Worm (Caenorhabditis elegans): ENCODE data around the gene srh-258.

- TF ChIP-seq flt-1 (GFP tag; IDR thresholded peaks at IDR 0.05), result no peak
- TF ChIP-seq med-1 (GFP tag; optimal IDR thresholded peaks at IDR 0.05; ENCODE audit: insufficient read depth), result no peak
- TF ChIP-seq klf-2 (GFP tag; conservative IDR thresholded peaks at IDR 0.05), result no peak
- TF ChIP-seq ztf-29 (GFP tag; IDR thresholded peaks at IDR 0.05), result no peak
- TF ChIP-seq cog-1 (tag; optimal IDR thresholded peaks at IDR 0.05), result no peak
- TF ChIP-seq ztf-23 (GFP tag; IDR thresholded peaks at IDR 0.05), result no peak
- no peak for TF ChIP-seq tab-1 (GFP tag; IDR thresholded peaks at IDR 0.05)
- TF ChIP-seq ref-1 (GFP tag; conservative IDR thresholded peaks at IDR 0.05), result no peak
These were observed 27.1 kb upstream of the srh-258 start, which contains the start of gene srh-122 for ce11 chrV:15377903-15378302.
